Fruit fly (Drosophila melanogaster): ENCODE data around the gene alpha-Est4.

dm6 chr3R:7504989-7505761 lies 33.2 kb downstream of the alpha-Est4 start, which contains the start of gene alpha-Est9:
- no peak for TF ChIP-seq CG5180 (GFP tag; optimal IDR thresholded peaks at IDR 0.05)
- TF ChIP-seq Hr39 (optimal IDR thresholded peaks at IDR 0.05): no peak
- TF ChIP-seq insv (GFP tag; optimal IDR thresholded peaks at IDR 0.05): no peak
- no peak for TF ChIP-seq Scr (GFP tag; IDR thresholded peaks at IDR 0.05; ENCODE audit: partially characterized antibody)
- no peak for TF ChIP-seq CG9876 (GFP tag; optimal IDR thresholded peaks at IDR 0.05)
- TF ChIP-seq CG8281 (tag; optimal IDR thresholded peaks at IDR 0.05): no peak
- no peak for TF ChIP-seq CG7372 (GFP tag; IDR thresholded peaks at IDR 0.05)
- no peak for TF ChIP-seq C15 (GFP tag; IDR thresholded peaks at IDR 0.05)
- TF ChIP-seq Doc3 (GFP tag; IDR thresholded peaks at IDR 0.05; ENCODE audit: partially characterized antibody): no peak
- TF ChIP-seq CG3281 (GFP tag; optimal IDR thresholded peaks at IDR 0.05): no peak

Measured in whole organism, embryonic.